Worm (Caenorhabditis elegans) whole organism, young adult: Measurements from ENCODE around the gene fbxb-75.
A peak's percentile ranks its signal among the peaks of the same experiment; 100 is the strongest.

Experiments used
- B0336.3 ChIP-seq: fragments of 200-800 bp; sonication (Bioruptor generic); IDR thresholded peaks from 2 replicates; pipeline ENCODE4 v1.3.6; 2022; ENCODE audit warnings: missing genetic modification characterization, missing compliant biosample characterization
- F10E7.11 ChIP-seq: sonication (generic microtip); optimal IDR thresholded peaks from 2 replicates; lab custom pipeline; 2017; ENCODE audit warnings: mild to moderate bottlenecking, missing genetic modification characterization, moderate library complexity, missing compliant biosample characterization
- F33H1.4 ChIP-seq: fragments of 200-800 bp; sonication (Bioruptor generic); IDR thresholded peaks from 2 replicates; pipeline ENCODE4 v1.3.6; 2022; ENCODE audit warnings: missing genetic modification reagents, missing genetic modification characterization, missing compliant biosample characterization
- F49E8.2 ChIP-seq: sonication (generic microtip); optimal IDR thresholded peaks from 3 replicates; lab custom pipeline; 2017; ENCODE audit warnings: missing genetic modification characterization, mild to moderate bottlenecking, missing compliant biosample characterization, antibody characterized with exemption, moderate library complexity; ENCODE audit not compliant: insufficient read depth
- K11D2.4 ChIP-seq: fragments of 200-800 bp; sonication (Bioruptor generic); IDR thresholded peaks from 2 replicates; pipeline ENCODE4 v1.3.6; 2022; ENCODE audit warnings: missing genetic modification reagents, missing genetic modification characterization, missing compliant biosample characterization
- K12H6.12 ChIP-seq: fragments of 200-800 bp; sonication (Bioruptor generic); optimal IDR thresholded peaks from 2 replicates; lab custom pipeline; 2018; ENCODE audit warnings: mild to moderate bottlenecking, missing genetic modification characterization, missing compliant biosample characterization
- Y95B8A.8 ChIP-seq: fragments of 200-800 bp; sonication (Bioruptor generic); IDR thresholded peaks from 2 replicates; pipeline ENCODE4 v1.3.6; 2022; ENCODE audit warnings: missing genetic modification reagents, missing genetic modification characterization, missing compliant biosample characterization
- ZK185.1 ChIP-seq: sonication (generic microtip); optimal IDR thresholded peaks from 2 replicates; lab custom pipeline; 2016; ENCODE audit warnings: mild to moderate bottlenecking, missing genetic modification characterization, missing compliant biosample characterization; ENCODE audit not compliant: poor library complexity, severe bottlenecking
- akir-1 ChIP-seq: fragments of 200-800 bp; sonication (Bioruptor generic); optimal IDR thresholded peaks from 2 replicates; lab custom pipeline; 2018; ENCODE audit warnings: mild to moderate bottlenecking, missing genetic modification characterization, moderate library complexity, missing compliant biosample characterization
- ama-1 ChIP-seq, 3 experiments: fragments of 150-350 bp in 1 of 3; sonication (generic microtip) in 2 of 3; optimal IDR thresholded peaks; 2 replicates each; lab custom pipeline; 2014 to 2018; ENCODE audit warnings: missing biosample characterization in 2 of 3, missing genetic modification characterization in 2 of 3, missing genetic modification reagents in 2 of 3
- atf-7 ChIP-seq: sonication (generic microtip); optimal IDR thresholded peaks from 2 replicates; lab custom pipeline; 2017; ENCODE audit warnings: mild to moderate bottlenecking, missing genetic modification characterization, missing compliant biosample characterization
- athp-1 ChIP-seq: sonication (generic microtip); optimal IDR thresholded peaks from 2 replicates; lab custom pipeline; 2017; ENCODE audit warnings: mild to moderate bottlenecking, missing genetic modification characterization, missing compliant biosample characterization
- bed-1 ChIP-seq: fragments of 200-800 bp; sonication (Bioruptor generic); IDR thresholded peaks from 2 replicates; pipeline ENCODE4 v1.3.6; 2022; ENCODE audit warnings: missing genetic modification reagents, missing genetic modification characterization, missing compliant biosample characterization
- cebp-1 ChIP-seq, 2 experiments: fragments of 200-800 bp in 1 of 2; sonication (Bioruptor generic) in 1 of 2; sonication (generic microtip) in 1 of 2; IDR thresholded peaks in 1 of 2; optimal IDR thresholded peaks in 1 of 2; 2 replicates each; pipeline versions ENCODE4 v1.3.6 to Lab custom; 2017 to 2022; ENCODE audit warnings: missing compliant biosample characterization in 2 of 2, missing genetic modification characterization in 2 of 2, mild to moderate bottlenecking in 1 of 2, missing genetic modification reagents in 1 of 2, moderate library complexity in 1 of 2
- ceh-27 ChIP-seq: fragments of 200-800 bp; sonication (Bioruptor generic); optimal IDR thresholded peaks from 2 replicates; lab custom pipeline; 2018; ENCODE audit warnings: mild to moderate bottlenecking, missing genetic modification characterization, moderate library complexity, missing compliant biosample characterization
- ceh-58 ChIP-seq: fragments of 200-800 bp; sonication (Bioruptor generic); IDR thresholded peaks from 2 replicates; pipeline ENCODE4 v1.3.6; 2022; ENCODE audit warnings: missing genetic modification characterization, missing compliant biosample characterization
- ceh-91 ChIP-seq: fragments of 200-800 bp; sonication (Bioruptor generic); IDR thresholded peaks from 2 replicates; pipeline ENCODE4 v1.3.6; 2022; ENCODE audit warnings: missing genetic modification reagents, missing genetic modification characterization, missing compliant biosample characterization
- chd-7 ChIP-seq: sonication (generic microtip); optimal IDR thresholded peaks from 2 replicates; lab custom pipeline; 2016; ENCODE audit warnings: mild to moderate bottlenecking, missing genetic modification characterization, moderate library complexity, missing compliant biosample characterization
- dox-1 ChIP-seq: fragments of 200-800 bp; sonication (Bioruptor generic); IDR thresholded peaks from 2 replicates; pipeline ENCODE4 v1.3.6; 2022; ENCODE audit warnings: missing genetic modification reagents, missing genetic modification characterization, missing compliant biosample characterization
- egrh-3 ChIP-seq: fragments of 200-800 bp; sonication (Bioruptor generic); IDR thresholded peaks from 2 replicates; pipeline ENCODE4 v1.3.6; 2022; ENCODE audit warnings: missing genetic modification reagents, missing genetic modification characterization, missing compliant biosample characterization
- ekl-4 ChIP-seq: fragments of 200-800 bp; sonication (Bioruptor generic); IDR thresholded peaks from 2 replicates; pipeline ENCODE4 v1.3.6; 2022; ENCODE audit warnings: missing genetic modification reagents, missing genetic modification characterization, missing compliant biosample characterization
- hlh-12 ChIP-seq: sonication (generic microtip); optimal IDR thresholded peaks from 2 replicates; lab custom pipeline; 2016; ENCODE audit warnings: missing genetic modification characterization, missing compliant biosample characterization
- hmg-20 ChIP-seq: fragments of 200-800 bp; sonication (Bioruptor generic); IDR thresholded peaks from 2 replicates; pipeline ENCODE4 v1.3.6; 2022; ENCODE audit warnings: missing genetic modification reagents, missing genetic modification characterization, missing compliant biosample characterization
- lag-1 ChIP-seq: fragments of 200-800 bp; sonication (Bioruptor generic); IDR thresholded peaks from 2 replicates; pipeline ENCODE4 v1.3.6; 2022; ENCODE audit warnings: missing genetic modification reagents, missing genetic modification characterization, missing compliant biosample characterization
- let-526 ChIP-seq: fragments of 200-800 bp; sonication (Bioruptor generic); IDR thresholded peaks from 2 replicates; pipeline ENCODE4 v1.3.6; 2022; ENCODE audit warnings: missing genetic modification reagents, missing genetic modification characterization, missing compliant biosample characterization
- let-607 ChIP-seq, 2 experiments: fragments of 200-800 bp in 1 of 2; sonication (Bioruptor generic) in 1 of 2; sonication (generic microtip) in 1 of 2; optimal IDR thresholded peaks; 2 replicates each; lab custom pipeline; 2016 to 2018; ENCODE audit warnings: mild to moderate bottlenecking in 2 of 2, missing compliant biosample characterization in 2 of 2, missing genetic modification characterization in 2 of 2, moderate library complexity in 2 of 2, missing genotype in 1 of 2
- lin-26 ChIP-seq: fragments of 200-800 bp; sonication (Bioruptor generic); IDR thresholded peaks from 2 replicates; pipeline ENCODE4 v1.3.6; 2022; ENCODE audit warnings: missing genetic modification reagents, missing genetic modification characterization, missing compliant biosample characterization
- madf-10 ChIP-seq: sonication (generic microtip); optimal IDR thresholded peaks from 2 replicates; lab custom pipeline; 2016; ENCODE audit warnings: mild to moderate bottlenecking, missing genetic modification characterization, missing compliant biosample characterization
- madf-3 ChIP-seq: fragments of 200-800 bp; sonication (Bioruptor generic); IDR thresholded peaks from 2 replicates; pipeline ENCODE4 v1.3.6; 2022; ENCODE audit warnings: missing genetic modification reagents, missing genetic modification characterization, missing compliant biosample characterization
- mcd-1 ChIP-seq: fragments of 200-800 bp; sonication (Bioruptor generic); IDR thresholded peaks from 2 replicates; pipeline ENCODE4 v1.3.6; 2022; ENCODE audit warnings: missing genetic modification reagents, missing genetic modification characterization, missing compliant biosample characterization
- mel-28 ChIP-seq: sonication (generic microtip); optimal IDR thresholded peaks from 2 replicates; lab custom pipeline; 2016; ENCODE audit warnings: borderline replicate concordance, mild to moderate bottlenecking, missing genetic modification characterization, missing compliant biosample characterization
- nfyb-1 ChIP-seq: fragments of 200-800 bp; sonication (Bioruptor generic); IDR thresholded peaks from 2 replicates; pipeline ENCODE4 v1.3.6; 2022; ENCODE audit warnings: missing genetic modification reagents, missing genetic modification characterization, missing compliant biosample characterization
- nhr-179 ChIP-seq: sonication (generic microtip); optimal IDR thresholded peaks from 2 replicates; lab custom pipeline; 2016; ENCODE audit warnings: mild to moderate bottlenecking, missing genetic modification characterization, missing compliant biosample characterization
- nhr-80 ChIP-seq: sonication (generic microtip); optimal IDR thresholded peaks from 2 replicates; lab custom pipeline; 2016; ENCODE audit warnings: missing genetic modification characterization, missing compliant biosample characterization
- pha-4 ChIP-seq: fragments of 150-350 bp; sonication (generic microtip); optimal IDR thresholded peaks from 2 replicates; lab custom pipeline; 2014; ENCODE audit warnings: missing biosample characterization, missing genetic modification reagents, missing genetic modification characterization
- repo-1 ChIP-seq: sonication (generic microtip); optimal IDR thresholded peaks from 2 replicates; lab custom pipeline; 2017; ENCODE audit warnings: mild to moderate bottlenecking, missing genetic modification characterization, missing compliant biosample characterization
- snpc-1.3 ChIP-seq: sonication (generic microtip); optimal IDR thresholded peaks from 2 replicates; lab custom pipeline; 2017; ENCODE audit warnings: missing genetic modification characterization, mild to moderate bottlenecking, missing compliant biosample characterization, antibody characterized with exemption, moderate library complexity, missing genotype, missing genetic modification reagents; ENCODE audit not compliant: insufficient read depth
- somi-1 ChIP-seq: fragments of 200-800 bp; sonication (Bioruptor generic); optimal IDR thresholded peaks from 2 replicates; lab custom pipeline; 2018; ENCODE audit warnings: mild to moderate bottlenecking, missing genetic modification characterization, missing compliant biosample characterization
- tbp1 ChIP-seq: fragments of 200-800 bp; sonication (Bioruptor generic); optimal IDR thresholded peaks from 2 replicates; lab custom pipeline; 2018; ENCODE audit warnings: mild to moderate bottlenecking, missing genetic modification characterization, missing compliant biosample characterization
- tlf-1 ChIP-seq: fragments of 200-800 bp; sonication (Bioruptor generic); optimal IDR thresholded peaks from 2 replicates; lab custom pipeline; 2018; ENCODE audit warnings: mild to moderate bottlenecking, missing genetic modification characterization, missing compliant biosample characterization
- unc-130 ChIP-seq: sonication (generic microtip); optimal IDR thresholded peaks from 2 replicates; lab custom pipeline; 2016; ENCODE audit warnings: missing genetic modification reagents, missing genetic modification characterization, missing compliant biosample characterization
- zfh-2 ChIP-seq: fragments of 200-800 bp; sonication (Bioruptor generic); conservative IDR thresholded peaks from 2 replicates; pipeline ENCODE4 v1.3.6; 2022; ENCODE audit warnings: missing genetic modification reagents, missing genetic modification characterization, missing compliant biosample characterization
- ztf-26 ChIP-seq: sonication (generic microtip); optimal IDR thresholded peaks from 2 replicates; lab custom pipeline; 2017; ENCODE audit warnings: missing genetic modification characterization, missing compliant biosample characterization

Gene fbxb-75

DNA sequence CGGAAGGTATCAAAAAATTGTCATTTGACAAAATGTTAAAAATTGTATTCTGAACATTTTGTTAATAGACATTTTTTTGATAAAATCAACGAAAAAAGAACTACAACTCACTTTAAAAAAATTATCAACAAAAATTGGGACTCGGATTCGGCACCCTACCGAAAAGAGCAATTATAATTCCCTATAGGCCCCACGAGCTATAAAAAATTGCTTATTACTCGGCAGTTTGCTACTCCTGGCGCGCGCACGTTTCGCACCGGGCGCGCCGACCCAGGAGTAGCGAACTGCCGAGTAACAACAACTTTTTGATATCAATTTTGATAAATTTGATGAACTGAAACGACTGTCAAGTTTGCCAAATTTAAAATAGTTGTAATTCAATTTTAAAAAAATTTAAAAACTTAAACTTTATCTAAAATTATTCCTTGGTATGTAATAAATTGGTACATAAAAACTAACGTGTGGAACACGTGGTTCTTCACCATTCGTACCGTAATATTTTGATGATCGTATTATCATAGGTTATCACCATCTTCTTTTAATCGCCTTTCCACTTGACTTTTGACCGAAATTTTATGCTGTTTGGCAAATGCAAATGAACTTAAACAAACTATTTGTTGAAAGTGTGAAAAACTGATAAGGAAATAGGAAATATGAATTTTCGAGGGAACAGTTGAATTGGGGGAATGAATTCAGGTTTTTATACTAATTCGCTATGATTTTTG is 34.5 kb upstream of the fbxb-75 start:
- no peak for TF ChIP-seq snpc-1.3 (tag; lab: Kevin White, UChicago)
- TF ChIP-seq lin-26 (GFP tag; lab: Robert Waterston, UW): 0 out of 2 replicates have a peak, but pooled peaks have one; percentile 54
- TF ChIP-seq mcd-1 (GFP tag; lab: Robert Waterston, UW): 0 out of 2 replicates have a peak, but pooled peaks have one; percentile 9
- TF ChIP-seq let-607 (tag; optimal IDR thresholded peaks at IDR 0.05; lab: Kevin White, UChicago): peak in 1 of 2 experiments; percentile 17
- no peak for TF ChIP-seq ZK185.1
- TF ChIP-seq bed-1 (GFP tag; lab: Robert Waterston, UW): 0 out of 2 replicates have a peak, but pooled peaks have one; percentile 10
- 0 out of 2 replicates have a peak, but pooled peaks have one; percentile 33 for TF ChIP-seq K11D2.4
- TF ChIP-seq madf-3 (GFP tag; lab: Robert Waterston, UW): 0 out of 2 replicates have a peak, but pooled peaks have one; percentile 50
- peak; percentile 23 for TF ChIP-seq repo-1 (tag; lab: Kevin White, UChicago)
- peak; percentile 13; the same call in 1 of the 2 replicates for TF ChIP-seq ekl-4 (GFP tag; lab: Robert Waterston, UW)
- TF ChIP-seq nhr-80 (tag; lab: Kevin White, UChicago): peak; percentile 41
- TF ChIP-seq ceh-91: no peak
- TF ChIP-seq cebp-1 (GFP tag; IDR thresholded peaks at IDR 0.05; lab: Robert Waterston, UW): no peak
- peak; percentile 6 for TF ChIP-seq cebp-1 (tag; optimal IDR thresholded peaks at IDR 0.05; lab: Kevin White, UChicago)
- TF ChIP-seq atf-7 (tag; lab: Kevin White, UChicago): peak; percentile 28
- no peak for TF ChIP-seq akir-1 (GFP tag; lab: Kevin White, UChicago)

DNA sequence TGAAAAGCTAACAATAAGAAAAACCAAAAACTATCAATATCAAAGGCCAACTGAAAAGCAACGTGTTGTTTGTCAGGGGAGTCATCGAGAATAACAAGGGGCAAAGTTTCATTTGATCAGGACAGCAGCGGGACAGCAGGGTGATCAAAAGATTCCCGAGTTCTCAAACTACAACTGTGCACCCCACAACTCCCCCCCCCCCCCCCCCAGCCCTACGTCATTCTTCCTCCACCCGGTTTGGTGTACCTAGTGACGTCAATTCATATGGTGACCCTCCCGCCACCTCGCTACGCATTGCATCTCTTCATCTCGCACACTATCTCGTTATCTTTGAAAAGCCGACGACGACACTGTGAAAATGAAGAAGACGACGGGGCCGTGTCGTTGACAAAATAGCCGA is 32.8 kb upstream of the fbxb-75 start:
- peak; percentile 1 for TF ChIP-seq ceh-27 (GFP tag; lab: Kevin White, UChicago)
- TF ChIP-seq hmg-20 (GFP tag; lab: Robert Waterston, UW): no peak
- TF ChIP-seq F10E7.11 (tag; lab: Kevin White, UChicago): no peak
- TF ChIP-seq nhr-179 (tag; lab: Kevin White, UChicago): no peak
- no peak for TF ChIP-seq ama-1 (optimal IDR thresholded peaks at IDR 0.05; lab: Kevin White, UChicago)
- TF ChIP-seq ama-1 (GFP tag; optimal IDR thresholded peaks at IDR 0.05; lab: Kevin White, UChicago): no peak
- peak; percentile 16 for TF ChIP-seq somi-1 (GFP tag; lab: Kevin White, UChicago)
- no peak for TF ChIP-seq tbp1 (GFP tag; lab: Kevin White, UChicago)
- no peak for TF ChIP-seq F49E8.2 (tag; lab: Kevin White, UChicago)
- TF ChIP-seq repo-1 (tag; lab: Kevin White, UChicago): no peak
- no peak for TF ChIP-seq Y95B8A.8 (GFP tag; lab: Robert Waterston, UW)
- TF ChIP-seq mel-28 (tag; lab: Kevin White, UChicago): no peak
- TF ChIP-seq tlf-1: no peak
- TF ChIP-seq egrh-3 (GFP tag; lab: Robert Waterston, UW): peak; percentile 51; the same call in 1 of the 2 replicates
- TF ChIP-seq athp-1 (tag; lab: Kevin White, UChicago): peak; percentile 45
- no peak for TF ChIP-seq lag-1 (GFP tag; lab: Robert Waterston, UW)
- no peak for TF ChIP-seq madf-10 (tag; lab: Kevin White, UChicago)
- 0 out of 2 replicates have a peak, but pooled peaks have one; percentile 26 for TF ChIP-seq mcd-1 (GFP tag; lab: Robert Waterston, UW)
- TF ChIP-seq zfh-2: peak; percentile 79
- TF ChIP-seq nfyb-1 (GFP tag; lab: Robert Waterston, UW): peak; percentile 37; the same call in 1 of the 2 replicates
- TF ChIP-seq K12H6.12: peak; percentile 6
- TF ChIP-seq ztf-26 (tag; lab: Kevin White, UChicago): peak; percentile 50
- TF ChIP-seq chd-7 (tag; lab: Kevin White, UChicago): peak; percentile 30
- no peak for TF ChIP-seq unc-130 (GFP tag; lab: Kevin White, UChicago)
- TF ChIP-seq hlh-12 (tag; lab: Kevin White, UChicago): no peak
- TF ChIP-seq ZK185.1: no peak
- TF ChIP-seq ceh-58 (GFP tag; lab: Robert Waterston, UW): no peak
- TF ChIP-seq atf-7 (tag; lab: Kevin White, UChicago): peak; percentile 60
- TF ChIP-seq B0336.3 (GFP tag; lab: Robert Waterston, UW): peak; percentile 64
- TF ChIP-seq bed-1 (GFP tag; lab: Robert Waterston, UW): no peak
- TF ChIP-seq dox-1 (GFP tag; lab: Robert Waterston, UW): peak; percentile 51; the same call in 1 of the 2 replicates
- TF ChIP-seq pha-4 (tag; lab: Kevin White, UChicago): no peak
- no peak for TF ChIP-seq F33H1.4
- TF ChIP-seq let-526 (GFP tag; lab: Robert Waterston, UW): no peak
